Worm (Caenorhabditis elegans) whole organism, L1 larva: Measurements from ENCODE around the gene pqn-16.

Experiments used
- C04F5.9 ChIP-seq: sonication (generic microtip); optimal IDR thresholded peaks from 2 replicates; lab custom pipeline; 2016; ENCODE audit warnings: missing genetic modification characterization, missing compliant biosample characterization
- C34B4.2 ChIP-seq: sonication (generic microtip); optimal IDR thresholded peaks from 2 replicates; lab custom pipeline; 2017; ENCODE audit warnings: mild to moderate bottlenecking, missing genetic modification characterization, missing compliant biosample characterization
- F16B12.6 ChIP-seq: fragments of 150-350 bp; optimal IDR thresholded peaks from 2 replicates; lab custom pipeline; 2014; ENCODE audit warnings: missing biosample characterization, missing genetic modification characterization
- Y116A8C.19 ChIP-seq: sonication (generic microtip); optimal IDR thresholded peaks from 2 replicates; lab custom pipeline; 2016; ENCODE audit warnings: missing compliant biosample characterization, missing genetic modification characterization, borderline replicate concordance
- alr-1 ChIP-seq: fragments of 200-800 bp; sonication (Bioruptor generic); optimal IDR thresholded peaks from 2 replicates; lab custom pipeline; 2018; ENCODE audit warnings: borderline replicate concordance, mild to moderate bottlenecking, missing genetic modification characterization, missing compliant biosample characterization
- ama-1 ChIP-seq: fragments of 150-350 bp; optimal IDR thresholded peaks from 2 replicates; lab custom pipeline; 2014
- blmp-1 ChIP-seq: fragments of 150-350 bp; optimal IDR thresholded peaks from 2 replicates; lab custom pipeline; 2014; ENCODE audit warnings: missing biosample characterization, missing genetic modification characterization
- ceh-63 ChIP-seq: fragments of 200-800 bp; sonication (Bioruptor generic); optimal IDR thresholded peaks from 2 replicates; lab custom pipeline; 2018; ENCODE audit warnings: mild to moderate bottlenecking, missing genetic modification characterization, missing compliant biosample characterization
- ceh-82 ChIP-seq, 3 experiments: fragments of 150-350 bp in 1 of 3; sonication (generic microtip) in 2 of 3; optimal IDR thresholded peaks; 2 replicates each; lab custom pipeline; 2014 to 2017; ENCODE audit warnings: missing biosample characterization in 3 of 3, missing genetic modification characterization in 3 of 3
- dpl-1 ChIP-seq, 3 experiments: fragments of 150-350 bp in 2 of 3; sonication (generic microtip) in 1 of 3; optimal IDR thresholded peaks; 2 replicates each; lab custom pipeline; 2014 to 2017; ENCODE audit warnings: missing biosample characterization in 3 of 3, missing genetic modification characterization in 3 of 3, missing genetic modification reagents in 3 of 3
- efl-1 ChIP-seq, 4 experiments: fragments of 150-350 bp; optimal IDR thresholded peaks in 3 of 4; peaks in 1 of 4; 1 replicate in 1 of 4; 2 replicates in 3 of 4; lab custom pipeline; 2014; ENCODE audit warnings: missing biosample characterization in 2 of 4, missing genetic modification characterization in 2 of 4, missing genetic modification reagents in 2 of 4
- egl-13 ChIP-seq: sonication (generic microtip); optimal IDR thresholded peaks from 2 replicates; lab custom pipeline; 2016; ENCODE audit warnings: missing genotype, missing genetic modification reagents, missing genetic modification characterization, missing compliant biosample characterization
- elt-2 ChIP-seq: sonication (generic microtip); optimal IDR thresholded peaks from 2 replicates; lab custom pipeline; 2016; ENCODE audit warnings: missing genetic modification characterization, mild to moderate bottlenecking, inconsistent platforms, missing compliant biosample characterization, missing genetic modification reagents
- elt-3 ChIP-seq, 6 experiments: fragments of 150-350 bp in 1 of 6; sonication (generic microtip); optimal IDR thresholded peaks; 2 replicates each; lab custom pipeline; 2017 to 2018; ENCODE audit warnings: missing biosample characterization in 6 of 6, missing genetic modification characterization in 6 of 6, inconsistent platforms in 1 of 6
- ets-5 ChIP-seq: fragments of 200-800 bp; sonication (Bioruptor generic); IDR thresholded peaks from 2 replicates; pipeline ENCODE4 v1.3.6; 2022; ENCODE audit warnings: missing genetic modification characterization, missing compliant biosample characterization
- fkh-8 ChIP-seq: sonication (generic microtip); optimal IDR thresholded peaks from 2 replicates; lab custom pipeline; 2016; ENCODE audit warnings: mild to moderate bottlenecking, missing genetic modification characterization, missing compliant biosample characterization
- hlh-17 ChIP-seq: fragments of 200-800 bp; sonication (Bioruptor generic); optimal IDR thresholded peaks from 2 replicates; lab custom pipeline; 2018; ENCODE audit warnings: missing genetic modification characterization, mild to moderate bottlenecking, missing compliant biosample characterization, moderate library complexity, borderline replicate concordance
- hlh-4 ChIP-seq: sonication (generic microtip); optimal IDR thresholded peaks from 2 replicates; lab custom pipeline; 2016; ENCODE audit warnings: mild to moderate bottlenecking, missing genetic modification characterization, missing compliant biosample characterization
- irx-1 ChIP-seq: sonication (generic microtip); optimal IDR thresholded peaks from 2 replicates; lab custom pipeline; 2016; ENCODE audit warnings: missing genetic modification characterization, missing compliant biosample characterization
- lin-13 ChIP-seq: fragments of 150-350 bp; optimal IDR thresholded peaks from 2 replicates; lab custom pipeline; 2014; ENCODE audit warnings: missing biosample characterization, missing genetic modification reagents, missing genetic modification characterization
- lin-14 ChIP-seq: fragments of 200-800 bp; sonication (Bioruptor generic); optimal IDR thresholded peaks from 2 replicates; lab custom pipeline; 2018; ENCODE audit warnings: mild to moderate bottlenecking, missing genetic modification characterization, moderate library complexity, missing compliant biosample characterization
- lin-15B ChIP-seq: fragments of 150-350 bp; sonication (generic microtip); optimal IDR thresholded peaks from 3 replicates; lab custom pipeline; 2014; ENCODE audit warnings: missing biosample characterization, missing genetic modification characterization
- lin-35 ChIP-seq, 2 experiments: fragments of 150-350 bp; optimal IDR thresholded peaks; 2 replicates each; lab custom pipeline; 2014; ENCODE audit warnings: missing biosample characterization in 2 of 2, missing genetic modification characterization in 2 of 2, missing genetic modification reagents in 2 of 2
- lin-39 ChIP-seq: fragments of 150-350 bp; optimal IDR thresholded peaks from 2 replicates; lab custom pipeline; 2014; ENCODE audit warnings: missing biosample characterization, missing genetic modification reagents, missing genetic modification characterization
- nhr-19 ChIP-seq: fragments of 200-800 bp; sonication (Bioruptor generic); conservative IDR thresholded peaks from 2 replicates; pipeline ENCODE4 v1.3.6; 2022; ENCODE audit warnings: missing genetic modification characterization, missing compliant biosample characterization
- nhr-20 ChIP-seq: sonication (generic microtip); optimal IDR thresholded peaks from 2 replicates; lab custom pipeline; 2016; ENCODE audit warnings: mild to moderate bottlenecking, missing genetic modification characterization, missing compliant biosample characterization
- nhr-47 ChIP-seq: sonication (generic microtip); optimal IDR thresholded peaks from 2 replicates; lab custom pipeline; 2016; ENCODE audit warnings: mild to moderate bottlenecking, missing genetic modification characterization, moderate library complexity, missing compliant biosample characterization
- nhr-71 ChIP-seq: sonication (generic microtip); optimal IDR thresholded peaks from 2 replicates; lab custom pipeline; 2016; ENCODE audit warnings: mild to moderate bottlenecking, missing genetic modification characterization, moderate library complexity, missing compliant biosample characterization
- nhr-76 ChIP-seq: sonication (generic microtip); optimal IDR thresholded peaks from 2 replicates; lab custom pipeline; 2017; ENCODE audit warnings: missing biosample characterization, missing genetic modification characterization
- nhr-84 ChIP-seq: sonication (generic microtip); optimal IDR thresholded peaks from 2 replicates; lab custom pipeline; 2017; ENCODE audit warnings: missing biosample characterization, missing genetic modification characterization
- nhr-85 ChIP-seq: sonication (generic microtip); peaks from one replicate; lab custom pipeline; 2016; ENCODE audit warnings: missing genetic modification characterization, inconsistent platforms, missing compliant biosample characterization
- nhr-90 ChIP-seq: sonication (generic microtip); optimal IDR thresholded peaks from 2 replicates; lab custom pipeline; 2016; ENCODE audit warnings: mild to moderate bottlenecking, missing genetic modification characterization, missing compliant biosample characterization; ENCODE audit not compliant: poor library complexity
- rnt-1 ChIP-seq: sonication (generic microtip); optimal IDR thresholded peaks from 2 replicates; lab custom pipeline; 2016; ENCODE audit warnings: mild to moderate bottlenecking, missing genetic modification characterization, moderate library complexity, missing compliant biosample characterization
- snpc-4 ChIP-seq: fragments of 150-350 bp; optimal IDR thresholded peaks from 2 replicates; lab custom pipeline; 2014; ENCODE audit warnings: missing biosample characterization, missing genetic modification characterization
- snu-23 ChIP-seq: sonication (generic microtip); optimal IDR thresholded peaks from 2 replicates; lab custom pipeline; 2016; ENCODE audit warnings: missing genetic modification characterization, missing compliant biosample characterization
- sup-37 ChIP-seq: fragments of 200-800 bp; sonication (Bioruptor generic); optimal IDR thresholded peaks from 2 replicates; lab custom pipeline; 2018; ENCODE audit warnings: mild to moderate bottlenecking, missing genetic modification characterization, missing compliant biosample characterization
- tlp-1 ChIP-seq: fragments of 150-350 bp; optimal IDR thresholded peaks from 2 replicates; lab custom pipeline; 2014; ENCODE audit warnings: missing biosample characterization, missing genetic modification characterization
- unc-30 ChIP-seq: sonication (generic microtip); optimal IDR thresholded peaks from 2 replicates; lab custom pipeline; 2017; ENCODE audit warnings: missing biosample characterization, missing genetic modification characterization
- unc-62 ChIP-seq: fragments of 150-350 bp; optimal IDR thresholded peaks from 2 replicates; lab custom pipeline; 2014; ENCODE audit warnings: missing biosample characterization, missing genetic modification reagents, missing genetic modification characterization
- unc-98 ChIP-seq: fragments of 200-800 bp; sonication (Bioruptor generic); IDR thresholded peaks from 2 replicates; pipeline ENCODE4 v1.3.6; 2022; ENCODE audit warnings: missing genetic modification characterization, missing compliant biosample characterization
- vab-15 ChIP-seq: sonication (generic microtip); optimal IDR thresholded peaks from 2 replicates; lab custom pipeline; 2017; ENCODE audit warnings: missing genotype, mild to moderate bottlenecking, missing genetic modification characterization, missing compliant biosample characterization
- xbp-1 ChIP-seq: sonication (generic microtip); optimal IDR thresholded peaks from 2 replicates; lab custom pipeline; 2016; ENCODE audit warnings: missing genetic modification characterization, missing compliant biosample characterization
- zag-1 ChIP-seq: fragments of 150-350 bp; optimal IDR thresholded peaks from 2 replicates; lab custom pipeline; 2014; ENCODE audit warnings: missing biosample characterization, missing genetic modification characterization
- ztf-11 ChIP-seq, 2 experiments: sonication (generic microtip); optimal IDR thresholded peaks; 2 replicates each; lab custom pipeline; 2016 to 2017; ENCODE audit warnings: missing genetic modification characterization in 2 of 2, missing biosample characterization in 1 of 2, missing compliant biosample characterization in 1 of 2

Gene pqn-16

ce11 chrV:9160224-9160886 lies 13.5 kb upstream of the pqn-16 start, which contains the start of gene col-144:
Gene col-144, minus strand, starts transcription at chrV:9160642.
- no peak for TF ChIP-seq nhr-76 (tag; lab: Kevin White, UChicago)
- TF ChIP-seq blmp-1 (tag; lab: Kevin White, UChicago): peak; percentile 38
- peak; percentile 64 for TF ChIP-seq nhr-20 (tag; lab: Kevin White, UChicago)
- peak; percentile 93 for TF ChIP-seq nhr-85 (tag; lab: Kevin White, UChicago)
- TF ChIP-seq elt-3 (tag; optimal IDR thresholded peaks at IDR 0.05; lab: Kevin White, UChicago): peak in 2 of 6 experiments; percentile 36 to 39
- peak in 1 of 2 experiments; percentile 26 for TF ChIP-seq lin-35 (GFP tag; optimal IDR thresholded peaks at IDR 0.05; lab: Kevin White, UChicago)
- peak; percentile 55 for TF ChIP-seq nhr-71 (tag; lab: Kevin White, UChicago)
- TF ChIP-seq nhr-19 (GFP tag; lab: Robert Waterston, UW): peak; percentile 39; the same call in 1 of the 2 replicates
- TF ChIP-seq rnt-1 (tag; lab: Kevin White, UChicago): no peak
- TF ChIP-seq snu-23 (GFP tag; lab: Kevin White, UChicago): peak; percentile 59
- TF ChIP-seq ztf-11 (tag; optimal IDR thresholded peaks at IDR 0.05; lab: Kevin White, UChicago): no peak
- peak; percentile 13 for TF ChIP-seq ama-1 (lab: Kevin White, UChicago)
- no peak for TF ChIP-seq nhr-90 (tag; lab: Kevin White, UChicago)
- peak; percentile 68 for TF ChIP-seq lin-14 (GFP tag; lab: Kevin White, UChicago)
- no peak for TF ChIP-seq Y116A8C.19
- TF ChIP-seq efl-1 (optimal IDR thresholded peaks at IDR 0.05; lab: Kevin White, UChicago): no peak
- TF ChIP-seq efl-1 (GFP tag; optimal IDR thresholded peaks at IDR 0.05 in 1 of 2; lab: Kevin White, UChicago): peak in 1 of 2 experiments; percentile 82
- TF ChIP-seq, all 84 proteins: peak for 11

ce11 chrV:9162118-9162729 lies 11.7 kb upstream of the pqn-16 start:
- TF ChIP-seq Y116A8C.19: no peak
- no peak for TF ChIP-seq nhr-76 (tag; lab: Kevin White, UChicago)
- TF ChIP-seq lin-35 (GFP tag; optimal IDR thresholded peaks at IDR 0.05; lab: Kevin White, UChicago): no peak
- TF ChIP-seq C04F5.9: no peak
- no peak for TF ChIP-seq lin-39
- TF ChIP-seq elt-3 (tag; optimal IDR thresholded peaks at IDR 0.05; lab: Kevin White, UChicago): no peak
- no peak for TF ChIP-seq ceh-63 (GFP tag; lab: Kevin White, UChicago)
- no peak for TF ChIP-seq lin-14 (GFP tag; lab: Kevin White, UChicago)
- no peak for TF ChIP-seq sup-37 (GFP tag; lab: Kevin White, UChicago)
- TF ChIP-seq alr-1 (tag; lab: Kevin White, UChicago): no peak
- no peak for TF ChIP-seq unc-98 (GFP tag; lab: Robert Waterston, UW)
- no peak for TF ChIP-seq fkh-8 (tag; lab: Kevin White, UChicago)
- TF ChIP-seq unc-30: no peak
- TF ChIP-seq egl-13: no peak
- TF ChIP-seq zag-1 (tag; lab: Kevin White, UChicago): no peak
- TF ChIP-seq lin-13: no peak

ce11 chrV:9162955-9163468 lies 10.9 kb upstream of the pqn-16 start, which contains the start of gene col-145:
Gene col-145, minus strand, starts transcription at chrV:9163005.
- TF ChIP-seq efl-1 (optimal IDR thresholded peaks at IDR 0.05; lab: Kevin White, UChicago) (no peak), efl-1 (GFP tag; optimal IDR thresholded peaks at IDR 0.05 in 1 of 2; lab: Kevin White, UChicago) (no peak), zag-1 (tag; lab: Kevin White, UChicago) (no peak), F16B12.6 (tag; lab: Kevin White, UChicago) (no peak), xbp-1 (tag; lab: Kevin White, UChicago) (no peak), unc-62 (GFP tag; lab: Kevin White, UChicago) (no peak), ets-5 (GFP tag; lab: Robert Waterston, UW) (no peak), hlh-17 (GFP tag; lab: Kevin White, UChicago) (no peak), hlh-4 (tag; lab: Kevin White, UChicago) (no peak), ama-1 (lab: Kevin White, UChicago) (no peak), C34B4.2 (tag; lab: Kevin White, UChicago) (no peak), tlp-1 (tag; lab: Kevin White, UChicago) (no peak), nhr-84 (tag; lab: Kevin White, UChicago) (no peak), elt-2 (tag; lab: Kevin White, UChicago) (no peak), irx-1 (tag; lab: Kevin White, UChicago) (no peak), ceh-82 (tag; optimal IDR thresholded peaks at IDR 0.05; lab: Kevin White, UChicago) (no peak), lin-15B (tag; lab: Kevin White, UChicago) (no peak), nhr-47 (tag; lab: Kevin White, UChicago) (no peak), snu-23 (GFP tag; lab: Kevin White, UChicago) (peak; percentile 1), snpc-4 (tag; lab: Kevin White, UChicago) (no peak), nhr-76 (tag; lab: Kevin White, UChicago) (no peak), blmp-1 (tag; lab: Kevin White, UChicago) (peak; percentile 86), vab-15 (tag; lab: Kevin White, UChicago) (no peak), lin-14 (GFP tag; lab: Kevin White, UChicago) (peak; percentile 39), dpl-1 (GFP tag; optimal IDR thresholded peaks at IDR 0.05; lab: Kevin White, UChicago) (no peak)
